Worm (Caenorhabditis elegans): ENCODE data around the gene F54D12.10.
A peak's percentile ranks its signal among the peaks of the same experiment; 100 is the strongest.

The F54D12.10 gene

ce11 chrII:1402167-1402619 is 24.0 kb upstream of the F54D12.10 start, which contains the start of gene Y51H7C.7 (continued):
- TF ChIP-seq dpff-1 (tag; optimal IDR thresholded peaks at IDR 0.05) (no peak), ceh-100 (GFP tag; IDR thresholded peaks at IDR 0.05) (no peak), F37B4.10 (GFP tag; IDR thresholded peaks at IDR 0.05) (no peak), let-607 (tag; optimal IDR thresholded peaks at IDR 0.05) (no peak), F57A8.1 (GFP tag; optimal IDR thresholded peaks at IDR 0.05) (no peak), nfya-2 (GFP tag; IDR thresholded peaks at IDR 0.05) (no peak), F52B5.7 (tag; optimal IDR thresholded peaks at IDR 0.05) (no peak), rec-8 (tag; optimal IDR thresholded peaks at IDR 0.05) (no peak), Y79H2A.3 (GFP tag; conservative IDR thresholded peaks at IDR 0.05) (no peak), ztf-25 (GFP tag; IDR thresholded peaks at IDR 0.05) (no peak), aptf-3 (GFP tag; IDR thresholded peaks at IDR 0.05) (no peak), tlf-1 (GFP tag; optimal IDR thresholded peaks at IDR 0.05) (no peak), F22D6.2 (tag; optimal IDR thresholded peaks at IDR 0.05) (no peak), nhr-80 (tag; optimal IDR thresholded peaks at IDR 0.05) (no peak), ztf-18 (tag; optimal IDR thresholded peaks at IDR 0.05) (peak; percentile 92), pbrm-1 (GFP tag; IDR thresholded peaks at IDR 0.05) (peak; percentile 34; the same call in 1 of the 2 replicates), nhr-179 (tag; optimal IDR thresholded peaks at IDR 0.05) (no peak), snpc-3.4 (tag; optimal IDR thresholded peaks at IDR 0.05) (peak; percentile 22), T26A5.8 (tag; optimal IDR thresholded peaks at IDR 0.05) (no peak), B0336.3 (GFP tag; IDR thresholded peaks at IDR 0.05) (0 out of 2 replicates have a peak, but pooled peaks have one; percentile 33)

- TF ChIP-seq C06A6.2 (GFP tag; conservative IDR thresholded peaks at IDR 0.05) (no peak), efl-1 (GFP tag; optimal IDR thresholded peaks at IDR 0.05) (no peak), Y53G8AR.9 (GFP tag; conservative IDR thresholded peaks at IDR 0.05) (no peak), attf-6 (GFP tag; IDR thresholded peaks at IDR 0.05) (no peak), chd-7 (tag; optimal IDR thresholded peaks at IDR 0.05) (no peak), unc-62 (GFP tag; optimal IDR thresholded peaks at IDR 0.05) (no peak), T26A5.8 (tag; optimal IDR thresholded peaks at IDR 0.05) (no peak), zfh-2 (GFP tag; conservative IDR thresholded peaks at IDR 0.05) (no peak)
Measured at ce11 chrII:1401474-1401873, 23.3 kb upstream of the F54D12.10 start, which contains the start of gene Y51H7C.8. Y51H7C.8 (plus strand) TSS chrII:1401774.

ce11 chrII:1400105-1400504 is 21.9 kb upstream of the F54D12.10 start, which contains the start of gene F54D12.1:
F54D12.1 (plus strand) TSS chrII:1400405.
- TF ChIP-seq unc-62 (GFP tag; optimal IDR thresholded peaks at IDR 0.05): no peak

DNA sequence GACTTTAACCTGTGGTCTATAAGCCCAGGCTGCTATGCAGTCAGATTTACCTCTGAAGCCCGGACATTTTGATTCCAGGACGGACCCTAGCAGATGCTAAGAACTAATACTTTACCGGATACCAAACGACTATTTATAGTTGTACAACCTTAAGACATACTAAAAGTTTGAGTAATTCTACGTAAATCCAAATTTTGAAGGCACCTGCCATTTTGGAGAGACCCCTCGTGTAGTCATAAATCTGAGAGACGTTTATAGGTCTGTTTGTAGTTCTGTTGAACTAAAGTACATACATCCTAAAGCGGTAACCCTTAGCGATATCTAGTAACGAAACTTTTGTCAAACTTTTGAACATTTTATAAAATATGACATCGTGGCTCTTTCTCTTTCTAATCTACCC is 20.2 kb upstream of the F54D12.10 start, which contains the start of gene F54D12.2:
Gene F54D12.2 (plus strand): TSS at position 301 of the 400 bp plus-strand sequence.
- TF ChIP-seq nfyb-1 (GFP tag; IDR thresholded peaks at IDR 0.05) (no peak), pha-4 (tag; optimal IDR thresholded peaks at IDR 0.05) (no peak), snpc-1.1 (tag; optimal IDR thresholded peaks at IDR 0.05; ENCODE audit: insufficient read depth) (no peak), rcor-1 (GFP tag; IDR thresholded peaks at IDR 0.05) (no peak), dpl-1 (GFP tag; optimal IDR thresholded peaks at IDR 0.05) (no peak), Y53G8AR.9 (GFP tag; conservative IDR thresholded peaks at IDR 0.05) (no peak), somi-1 (GFP tag; optimal IDR thresholded peaks at IDR 0.05) (no peak), egl-44 (GFP tag; IDR thresholded peaks at IDR 0.05) (no peak)

Measured in whole organism, young adult.